Worm (Caenorhabditis elegans): ENCODE data around the gene W03C9.1.

Gene W03C9.1

ce11 chrII:11966602-11967001 is 4.7 kb upstream of the W03C9.1 start, which contains the start of gene rab-7 (continued):
- TF ChIP-seq ekl-4 (GFP tag; IDR thresholded peaks at IDR 0.05), result peak; percentile 53; the same call in 1 of the 2 replicates
- no peak for TF ChIP-seq die-1 (tag; optimal IDR thresholded peaks at IDR 0.05)
- no peak for TF ChIP-seq ccch-3 (GFP tag; optimal IDR thresholded peaks at IDR 0.05)
- TF ChIP-seq unc-62 (GFP tag; optimal IDR thresholded peaks at IDR 0.05), result no peak
- TF ChIP-seq lir-1 (GFP tag; conservative IDR thresholded peaks at IDR 0.05), result no peak
- peak; percentile 19 for TF ChIP-seq lin-54 (GFP tag; optimal IDR thresholded peaks at IDR 0.05)
- no peak for TF ChIP-seq mel-28 (tag; optimal IDR thresholded peaks at IDR 0.05; ENCODE audit: borderline replicate concordance)
- TF ChIP-seq ama-1 (optimal IDR thresholded peaks at IDR 0.05), result peak; percentile 66
- no peak for TF ChIP-seq ama-1 (GFP tag; optimal IDR thresholded peaks at IDR 0.05)
- TF ChIP-seq gei-17 (GFP tag; optimal IDR thresholded peaks at IDR 0.05), result no peak
- no peak for TF ChIP-seq aptf-3 (GFP tag; IDR thresholded peaks at IDR 0.05)
- TF ChIP-seq ceh-27 (GFP tag; optimal IDR thresholded peaks at IDR 0.05), result no peak
- no peak for TF ChIP-seq sdz-38 (tag; optimal IDR thresholded peaks at IDR 0.05)
- TF ChIP-seq let-607 (tag; optimal IDR thresholded peaks at IDR 0.05), result no peak
- no peak for TF ChIP-seq lin-40 (tag; optimal IDR thresholded peaks at IDR 0.05)
- TF ChIP-seq lsy-27 (tag; optimal IDR thresholded peaks at IDR 0.05; ENCODE audit: borderline replicate concordance, insufficient read depth), result no peak
- no peak for TF ChIP-seq ceh-40 (GFP tag; IDR thresholded peaks at IDR 0.05)
- no peak for TF ChIP-seq K12H6.12 (tag; optimal IDR thresholded peaks at IDR 0.05)
- TF ChIP-seq nfyb-1 (GFP tag; IDR thresholded peaks at IDR 0.05), result 0 out of 2 replicates have a peak, but pooled peaks have one; percentile 22
- TF ChIP-seq F52B5.7 (tag; optimal IDR thresholded peaks at IDR 0.05), result no peak
- TF ChIP-seq sea-2 (GFP tag; IDR thresholded peaks at IDR 0.05), result no peak
- TF ChIP-seq pbrm-1 (GFP tag; IDR thresholded peaks at IDR 0.05), result 0 out of 2 replicates have a peak, but pooled peaks have one; percentile 32
- TF ChIP-seq hmg-1.2 (GFP tag; IDR thresholded peaks at IDR 0.05), result no peak; the same call in 1 of the 2 replicates
- no peak for TF ChIP-seq C06A6.2 (GFP tag; conservative IDR thresholded peaks at IDR 0.05)
- no peak for TF ChIP-seq cebp-2 (GFP tag; IDR thresholded peaks at IDR 0.05)
- TF ChIP-seq B0019.2 (GFP tag; conservative IDR thresholded peaks at IDR 0.05), result no peak
- TF ChIP-seq nhr-90 (tag; optimal IDR thresholded peaks at IDR 0.05), result no peak
- TF ChIP-seq madf-8 (GFP tag; conservative IDR thresholded peaks at IDR 0.05), result no peak
- TF ChIP-seq egl-44 (GFP tag; IDR thresholded peaks at IDR 0.05), result no peak
- peak; percentile 44 for TF ChIP-seq tlf-1 (GFP tag; optimal IDR thresholded peaks at IDR 0.05)
- no peak for TF ChIP-seq F57C9.4 (tag; optimal IDR thresholded peaks at IDR 0.05)
- TF ChIP-seq Y53F4B.3 (GFP tag; IDR thresholded peaks at IDR 0.05), result no peak
- no peak for TF ChIP-seq nhr-27 (tag; optimal IDR thresholded peaks at IDR 0.05)
- no peak for TF ChIP-seq lag-1 (GFP tag; IDR thresholded peaks at IDR 0.05)
- TF ChIP-seq let-526 (GFP tag; IDR thresholded peaks at IDR 0.05), result no peak
- TF ChIP-seq dpl-1 (GFP tag; optimal IDR thresholded peaks at IDR 0.05), result no peak
- 0 out of 2 replicates have a peak, but pooled peaks have one; percentile 36 for TF ChIP-seq D2030.7 (GFP tag; IDR thresholded peaks at IDR 0.05)
- TF ChIP-seq dpff-1 (tag; optimal IDR thresholded peaks at IDR 0.05), result peak; percentile 55
- no peak for TF ChIP-seq aptf-2 (GFP tag; conservative IDR thresholded peaks at IDR 0.05)

DNA sequence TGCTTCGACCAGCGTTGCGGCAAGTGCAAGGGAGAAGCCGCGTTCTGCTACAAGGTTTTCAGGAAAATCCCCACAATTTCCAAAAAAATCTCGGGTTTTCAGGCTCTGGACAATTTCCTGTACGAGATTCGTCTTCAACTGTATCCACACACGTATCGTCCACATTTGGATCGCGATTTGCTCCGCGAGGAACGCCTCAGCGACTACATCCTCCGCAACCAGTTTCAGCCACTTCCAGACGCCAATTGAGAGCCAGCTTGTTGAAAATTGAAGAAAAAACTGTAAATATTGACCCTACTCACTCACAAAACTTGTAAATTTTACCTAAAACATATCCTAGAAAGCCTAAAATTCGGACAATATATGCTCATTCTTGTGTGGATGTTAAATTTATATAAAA is 2.9 kb upstream of the W03C9.1 start:
- TF ChIP-seq pbrm-1 (GFP tag; IDR thresholded peaks at IDR 0.05) (0 out of 2 replicates have a peak, but pooled peaks have one; percentile 39), Y53G8AR.9 (GFP tag; conservative IDR thresholded peaks at IDR 0.05) (0 out of 2 replicates have a peak, but pooled peaks have one; percentile 60), Y79H2A.3 (GFP tag; conservative IDR thresholded peaks at IDR 0.05) (0 out of 2 replicates have a peak, but pooled peaks have one; percentile 36), cebp-1 (GFP tag; IDR thresholded peaks at IDR 0.05) (no peak), cebp-1 (tag; optimal IDR thresholded peaks at IDR 0.05) (peak; percentile 15), hrde-1 (tag; optimal IDR thresholded peaks at IDR 0.05; ENCODE audit: borderline replicate concordance) (peak; percentile 1), dox-1 (GFP tag; IDR thresholded peaks at IDR 0.05) (peak; percentile 20; the same call in 1 of the 2 replicates), ama-1 (optimal IDR thresholded peaks at IDR 0.05) (peak; percentile 30), ama-1 (GFP tag; optimal IDR thresholded peaks at IDR 0.05) (no peak), madf-6 (GFP tag; IDR thresholded peaks at IDR 0.05) (0 out of 2 replicates have a peak, but pooled peaks have one; percentile 8), F52B5.7 (tag; optimal IDR thresholded peaks at IDR 0.05) (peak; percentile 37), K11D2.4 (GFP tag; IDR thresholded peaks at IDR 0.05) (peak; percentile 12; the same call in 1 of the 2 replicates), egl-44 (GFP tag; IDR thresholded peaks at IDR 0.05) (0 out of 2 replicates have a peak, but pooled peaks have one; percentile 37), zim-3 (tag; optimal IDR thresholded peaks at IDR 0.05) (no peak), attf-6 (GFP tag; IDR thresholded peaks at IDR 0.05) (no peak), madf-8 (GFP tag; conservative IDR thresholded peaks at IDR 0.05) (no peak), tlf-1 (GFP tag; optimal IDR thresholded peaks at IDR 0.05) (no peak)

Data from whole organism, young adult.